Worm (Caenorhabditis elegans) whole organism, L2 larva: ENCODE measurements around the gene swd-2.2.
A peak's percentile ranks its signal among the peaks of the same experiment; 100 is the strongest.

ENCODE experiments used
- C34F6.9 ChIP-seq: fragments of 150-350 bp; optimal IDR thresholded peaks from 2 replicates; lab custom pipeline; 2014; ENCODE audit warnings: missing biosample characterization, missing genetic modification characterization
- Y55F3AM.14 ChIP-seq: fragments of 200-800 bp; sonication (Bioruptor generic); optimal IDR thresholded peaks from 2 replicates; lab custom pipeline; 2018; ENCODE audit warnings: mild to moderate bottlenecking, missing genetic modification characterization, missing compliant biosample characterization
- ama-1 ChIP-seq: fragments of 150-350 bp; optimal IDR thresholded peaks from 2 replicates; lab custom pipeline; 2018; ENCODE audit warnings: inconsistent platforms
- crh-2 ChIP-seq: sonication (generic microtip); optimal IDR thresholded peaks from 2 replicates; lab custom pipeline; 2017; ENCODE audit warnings: missing biosample characterization, missing genetic modification characterization
- egl-27 ChIP-seq: sonication (generic microtip); optimal IDR thresholded peaks from 3 replicates; lab custom pipeline; 2017; ENCODE audit warnings: missing biosample characterization, missing genetic modification reagents, missing genetic modification characterization
- fos-1 ChIP-seq: fragments of 150-350 bp; optimal IDR thresholded peaks from 2 replicates; lab custom pipeline; 2014; ENCODE audit warnings: missing biosample characterization, missing genetic modification characterization
- gmeb-1 ChIP-seq: fragments of 150-350 bp; optimal IDR thresholded peaks from 2 replicates; lab custom pipeline; 2014; ENCODE audit warnings: missing biosample characterization, missing genetic modification characterization
- lin-11 ChIP-seq: fragments of 150-350 bp; sonication (generic microtip); optimal IDR thresholded peaks from 2 replicates; lab custom pipeline; 2014; ENCODE audit warnings: missing biosample characterization, missing genetic modification characterization, inconsistent platforms, mixed read lengths
- lin-39 ChIP-seq: fragments of 150-350 bp; optimal IDR thresholded peaks from 2 replicates; lab custom pipeline; 2014; ENCODE audit warnings: missing biosample characterization, missing genetic modification reagents, missing genetic modification characterization
- lsy-2 ChIP-seq, 2 experiments: fragments of 150-350 bp in 1 of 2; sonication (generic microtip) in 1 of 2; optimal IDR thresholded peaks; 2 replicates each; lab custom pipeline; 2014 to 2017; ENCODE audit warnings: missing biosample characterization in 2 of 2, missing genetic modification characterization in 2 of 2
- mab-5 ChIP-seq: fragments of 150-350 bp; optimal IDR thresholded peaks from 2 replicates; lab custom pipeline; 2014; ENCODE audit warnings: missing biosample characterization, missing genetic modification characterization
- mbf-1 ChIP-seq: sonication (generic microtip); optimal IDR thresholded peaks from 2 replicates; lab custom pipeline; 2017; ENCODE audit warnings: missing biosample characterization, missing genetic modification characterization
- mdl-1 ChIP-seq, 2 experiments: fragments of 150-350 bp in 1 of 2; sonication (generic microtip) in 1 of 2; optimal IDR thresholded peaks; 2 replicates each; lab custom pipeline; 2017; ENCODE audit warnings: missing biosample characterization in 2 of 2, missing genetic modification characterization in 2 of 2
- nhr-11 ChIP-seq: fragments of 150-350 bp; optimal IDR thresholded peaks from 2 replicates; lab custom pipeline; 2014; ENCODE audit warnings: missing biosample characterization, missing genetic modification characterization
- nhr-129 ChIP-seq: fragments of 150-350 bp; optimal IDR thresholded peaks from 2 replicates; lab custom pipeline; 2014; ENCODE audit warnings: missing biosample characterization, missing genetic modification characterization
- nhr-21 ChIP-seq: fragments of 150-350 bp; optimal IDR thresholded peaks from 2 replicates; lab custom pipeline; 2014; ENCODE audit warnings: missing biosample characterization, missing genetic modification characterization
- nhr-23 ChIP-seq: fragments of 150-350 bp; optimal IDR thresholded peaks from 2 replicates; lab custom pipeline; 2014; ENCODE audit warnings: missing biosample characterization, missing genetic modification reagents, missing genetic modification characterization
- nhr-237 ChIP-seq: fragments of 150-350 bp; optimal IDR thresholded peaks from 2 replicates; lab custom pipeline; 2014; ENCODE audit warnings: missing biosample characterization, missing genetic modification characterization
- nhr-77 ChIP-seq: fragments of 150-350 bp; optimal IDR thresholded peaks from 2 replicates; lab custom pipeline; 2014; ENCODE audit warnings: missing biosample characterization, missing genetic modification characterization
- skn-1 ChIP-seq: sonication (generic microtip); optimal IDR thresholded peaks from 2 replicates; lab custom pipeline; 2017; ENCODE audit warnings: missing biosample characterization, missing genetic modification characterization
- sma-3 ChIP-seq: sonication (generic microtip); optimal IDR thresholded peaks from 2 replicates; lab custom pipeline; 2016; ENCODE audit warnings: missing genetic modification reagents, missing genetic modification characterization, missing compliant biosample characterization
- sma-9 ChIP-seq, 2 experiments: fragments of 150-350 bp in 1 of 2; sonication (generic microtip) in 1 of 2; optimal IDR thresholded peaks; 2 replicates each; lab custom pipeline; 2014 to 2016; ENCODE audit warnings: missing genetic modification characterization in 2 of 2, mild to moderate bottlenecking in 1 of 2, missing biosample characterization in 1 of 2, missing compliant biosample characterization in 1 of 2, missing genetic modification reagents in 1 of 2, moderate library complexity in 1 of 2
- snpc-4 ChIP-seq: fragments of 150-350 bp; optimal IDR thresholded peaks from 2 replicates; lab custom pipeline; 2014; ENCODE audit warnings: missing biosample characterization, missing genetic modification characterization
- unc-39 ChIP-seq: fragments of 150-350 bp; optimal IDR thresholded peaks from 2 replicates; lab custom pipeline; 2014; ENCODE audit warnings: missing biosample characterization, missing genetic modification characterization
- unc-55 ChIP-seq: fragments of 150-350 bp; sonication (generic microtip); optimal IDR thresholded peaks from 3 replicates; lab custom pipeline; 2014; ENCODE audit warnings: missing biosample characterization, missing genetic modification reagents, missing genetic modification characterization
- zag-1 ChIP-seq: fragments of 150-350 bp; optimal IDR thresholded peaks from 2 replicates; lab custom pipeline; 2014; ENCODE audit warnings: missing biosample characterization, missing genetic modification characterization
- ztf-11 ChIP-seq: sonication (generic microtip); optimal IDR thresholded peaks from 2 replicates; lab custom pipeline; 2017; ENCODE audit warnings: missing biosample characterization, missing genetic modification characterization

Gene swd-2.2

ce11 chrIV:7774206-7774605, at the start of gene swd-2.2, which contains the start of gene hcf-1:
swd-2.2 (plus strand) TSS chrIV:7774411.
hcf-1 (minus strand) TSS chrIV:7774275.
- TF ChIP-seq C34F6.9 (tag; lab: Kevin White, UChicago) (peak; percentile 73), unc-55 (peak; percentile 67), nhr-129 (peak; percentile 4), lsy-2 (tag; optimal IDR thresholded peaks at IDR 0.05; lab: Kevin White, UChicago) (peak in 1 of 2 experiments; percentile 63), nhr-21 (tag; lab: Kevin White, UChicago) (no peak), gmeb-1 (tag; lab: Kevin White, UChicago) (no peak), crh-2 (tag; lab: Kevin White, UChicago) (peak; percentile 17)

DNA sequence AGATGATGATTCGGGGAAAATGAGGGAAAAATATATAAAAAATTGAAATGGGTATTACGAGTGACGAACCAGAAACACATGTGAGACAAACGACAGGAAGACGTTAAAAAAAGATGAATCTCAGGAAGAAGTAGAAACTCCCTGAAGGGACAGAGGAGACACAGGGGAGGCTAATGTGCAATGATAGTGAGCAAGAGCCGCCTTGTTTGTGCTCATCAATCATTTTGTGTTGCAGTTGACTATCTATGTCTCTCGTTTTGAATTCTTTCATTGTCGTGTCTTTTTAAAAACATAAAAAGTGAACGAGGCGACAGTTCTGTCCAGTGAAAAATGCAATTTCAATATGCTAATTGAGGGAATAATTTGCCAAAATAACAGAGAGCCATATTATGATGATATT, 49.3 kb upstream of the swd-2.2 start:
- no peak for TF ChIP-seq lin-39 (tag; lab: Kevin White, UChicago)
- peak; percentile 32 for TF ChIP-seq unc-55
- TF ChIP-seq mab-5 (tag; lab: Kevin White, UChicago) = peak; percentile 64
- no peak for TF ChIP-seq egl-27 (tag; lab: Kevin White, UChicago)

ce11 chrIV:7726325-7726724, 47.9 kb upstream of the swd-2.2 start, which contains the start of gene C50F7.5:
C50F7.5 (plus strand) TSS chrIV:7726719.
- TF ChIP-seq fos-1 (tag; lab: Kevin White, UChicago) (peak; percentile 71), crh-2 (tag; lab: Kevin White, UChicago) (no peak), zag-1 (no peak)

ce11 chrIV:7727258-7727657, 47.0 kb upstream of the swd-2.2 start:
- TF ChIP-seq egl-27 (tag; lab: Kevin White, UChicago) (no peak), unc-39 (tag; lab: Kevin White, UChicago) (no peak), mdl-1 (tag; optimal IDR thresholded peaks at IDR 0.05; lab: Kevin White, UChicago) (no peak)

DNA sequence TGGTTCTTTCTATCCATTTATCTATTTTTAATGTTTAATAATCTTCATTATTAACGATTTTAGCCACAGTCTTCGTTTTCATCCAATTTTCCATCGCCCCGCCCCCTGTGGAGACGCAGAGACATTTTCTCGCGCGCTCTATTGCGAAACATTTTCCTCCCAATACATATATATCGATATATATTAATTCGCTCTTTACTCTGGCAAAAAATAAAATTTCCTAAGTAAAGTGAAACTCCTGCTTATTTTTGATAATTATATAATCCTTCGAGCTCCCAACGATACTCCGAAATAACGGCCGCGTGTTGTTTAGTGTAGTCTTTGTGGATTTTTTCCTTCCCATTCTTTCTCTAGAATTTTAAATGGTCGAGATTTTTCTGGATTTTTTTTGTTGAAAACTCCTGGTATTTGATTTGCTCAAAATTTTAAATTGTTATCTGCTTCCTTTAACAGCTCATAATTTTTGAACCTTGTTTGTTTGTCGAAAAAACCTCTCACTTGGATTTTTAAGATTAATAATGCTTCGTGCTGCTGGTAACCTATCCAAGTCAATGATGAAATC, 45.7 kb upstream of the swd-2.2 start, which contains the start of gene sucg-1:
sucg-1 (plus strand) TSS at position 512 of the 562 bp plus-strand sequence.
- TF ChIP-seq fos-1 (tag; lab: Kevin White, UChicago) (no peak), unc-55 (peak; percentile 50)

DNA sequence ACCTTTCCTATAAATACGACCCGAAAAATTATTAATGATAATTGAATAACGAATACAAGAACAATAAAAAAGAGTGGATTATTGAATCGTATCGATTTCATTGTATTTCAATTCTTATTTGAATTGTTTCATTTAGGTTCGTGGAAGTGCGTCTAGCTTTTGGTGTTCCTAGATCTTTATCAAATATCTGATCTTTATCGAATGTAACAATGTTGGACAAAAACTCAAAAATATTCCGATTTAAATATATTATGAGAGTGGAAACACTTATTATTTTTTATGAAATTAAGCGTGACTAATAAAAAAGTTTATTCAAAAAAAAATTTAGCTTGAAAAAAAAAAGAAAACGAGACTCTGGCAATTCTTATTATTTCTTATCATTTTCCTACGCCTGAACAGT, 42.3 kb upstream of the swd-2.2 start, which contains the start of the genes C50F7.9 and C50F7.3:
C50F7.9 (minus strand) TSS at position 101 of the 400 bp plus-strand sequence.
C50F7.3 (plus strand) TSS at position 370 of the 400 bp plus-strand sequence.
- TF ChIP-seq snpc-4 (tag; lab: Kevin White, UChicago) (no peak), sma-3 (GFP tag; lab: Kevin White, UChicago) (no peak), nhr-23 (tag; lab: Kevin White, UChicago) (no peak), ama-1 (no peak), nhr-237 (tag; lab: Kevin White, UChicago) (no peak), Y55F3AM.14 (GFP tag; lab: Kevin White, UChicago) (no peak), unc-39 (tag; lab: Kevin White, UChicago) (no peak), sma-9 (GFP tag; optimal IDR thresholded peaks at IDR 0.05; lab: Kevin White, UChicago) (no peak), sma-9 (tag; optimal IDR thresholded peaks at IDR 0.05; lab: Kevin White, UChicago) (no peak), zag-1 (no peak), nhr-11 (tag; lab: Kevin White, UChicago) (no peak), mab-5 (tag; lab: Kevin White, UChicago) (no peak), lin-11 (tag; lab: Kevin White, UChicago) (no peak), nhr-77 (tag; lab: Kevin White, UChicago) (no peak), lin-39 (tag; lab: Kevin White, UChicago) (no peak), unc-55 (no peak), ztf-11 (no peak), mbf-1 (tag; lab: Kevin White, UChicago) (no peak), gmeb-1 (tag; lab: Kevin White, UChicago) (no peak), skn-1 (tag; lab: Kevin White, UChicago) (no peak), crh-2 (tag; lab: Kevin White, UChicago) (no peak)

DNA sequence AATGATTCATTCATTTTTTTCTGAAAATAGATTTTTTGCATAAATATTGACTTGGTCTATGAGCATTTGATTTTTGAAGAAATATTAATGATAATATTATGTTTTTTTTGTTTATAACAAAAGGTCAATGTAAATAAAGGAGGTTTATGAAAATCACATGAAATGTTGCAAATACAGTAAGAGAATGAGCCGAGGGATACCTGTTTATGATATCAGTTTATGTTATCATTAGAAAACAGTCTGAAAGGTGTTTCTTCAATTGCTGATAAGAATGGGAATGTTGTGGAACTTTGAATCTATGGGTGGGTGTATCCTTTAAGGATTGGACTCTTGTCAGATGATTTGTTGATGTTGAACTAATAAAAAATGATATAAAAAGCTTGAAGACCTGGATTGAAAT, 40.0 kb upstream of the swd-2.2 start:
- TF ChIP-seq C34F6.9 (tag; lab: Kevin White, UChicago) = no peak
